Worm (Caenorhabditis elegans) whole organism, dauer: ENCODE data around the gene Y116F11A.1.
"Not testable (repeated sequence)": the region's sequence is repeated elsewhere in the genome, so short reads cannot be mapped to it uniquely, and the experiment has no call there.

Source experiments
- unc-62 ChIP-seq: sonication (generic microtip); optimal IDR thresholded peaks from 2 replicates; lab custom pipeline; 2017; ENCODE audit warnings: missing biosample characterization, missing genetic modification reagents, missing genetic modification characterization

Gene Y116F11A.1

DNA sequence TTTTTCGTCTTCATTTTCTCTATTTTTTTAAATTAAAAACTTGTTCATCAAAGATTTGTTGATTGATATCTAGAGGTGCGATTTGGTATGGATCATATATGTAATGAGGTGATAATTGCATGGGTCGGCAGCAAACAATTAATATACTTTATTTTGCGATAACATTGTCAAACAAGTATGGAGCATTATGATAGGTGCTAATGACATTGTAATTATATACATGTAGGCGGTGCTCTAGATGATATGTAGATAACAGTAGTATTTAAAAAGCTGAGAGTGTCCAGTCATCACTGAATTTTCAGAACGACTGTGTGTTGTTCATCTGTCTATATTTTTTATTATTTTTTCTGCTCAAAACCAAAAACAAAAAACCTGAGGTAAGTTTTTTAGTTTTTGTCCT, at the start of gene Y116F11A.1:
Gene Y116F11A.1, plus strand, starts transcription at position 301 of the 400 bp plus-strand sequence.
- TF ChIP-seq unc-62, result no peak

ce11 chrV:19691271-19691886, 39.0 kb upstream of the Y116F11A.1 start:
- TF ChIP-seq unc-62, result no peak

DNA sequence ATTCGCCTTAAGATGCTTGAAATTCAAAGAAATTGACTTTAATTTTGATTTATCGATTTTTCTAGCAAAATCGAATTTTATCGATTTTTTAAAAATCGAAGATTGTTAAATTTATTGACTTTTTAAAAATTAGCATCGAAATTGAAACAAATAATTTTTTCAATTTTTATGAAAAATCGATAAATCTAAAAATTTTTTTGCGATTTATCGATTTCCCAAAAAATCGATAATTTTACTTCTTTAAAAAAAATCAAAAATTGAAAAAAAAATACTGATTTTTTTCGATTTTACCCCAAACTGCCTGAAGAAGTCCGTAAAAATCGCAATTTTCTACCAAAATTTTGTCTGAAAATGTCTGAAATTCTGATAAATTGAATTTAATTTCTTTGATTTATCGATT, 38.4 kb upstream of the Y116F11A.1 start:
- TF ChIP-seq unc-62, result no peak

- TF ChIP-seq unc-62, result no peak
Observed at ce11 chrV:19697348-19698172, 32.8 kb upstream of the Y116F11A.1 start, which contains the start of the genes Y43F8C.13 and ani-3. TSS of gene Y43F8C.13 (minus strand) at chrV:19697398. TSS of gene ani-3 (plus strand) at chrV:19697732.

ce11 chrV:19708849-19709248, 21.5 kb upstream of the Y116F11A.1 start, which contains the start of gene srv-3:
TSS of gene srv-3 (minus strand) at chrV:19708949.
- no peak for TF ChIP-seq unc-62

- not testable (repeated sequence) for TF ChIP-seq unc-62
Observed at ce11 chrV:19710514-19710913, 19.9 kb upstream of the Y116F11A.1 start, which contains the start of gene Y43F8C.15. TSS of gene Y43F8C.15 (minus strand) at chrV:19710614.

DNA sequence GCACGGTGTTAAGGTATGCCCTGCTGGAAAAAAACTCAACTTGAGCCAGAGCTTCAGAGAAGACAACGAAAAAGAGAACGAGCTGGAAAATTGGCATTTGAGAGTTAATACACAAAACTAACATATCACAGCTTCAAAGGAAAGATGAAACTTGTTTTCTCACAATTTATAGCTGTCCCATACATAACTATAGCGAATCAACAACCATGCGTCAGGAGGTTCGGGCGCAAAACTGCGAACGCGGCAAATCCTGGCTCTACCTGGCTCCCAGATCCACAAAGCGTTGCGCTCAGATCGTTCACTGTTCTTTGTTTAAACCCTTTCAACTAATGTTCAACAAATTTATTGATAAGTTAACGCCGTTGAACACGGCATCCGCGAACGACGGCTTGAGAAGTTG, 18.7 kb upstream of the Y116F11A.1 start, which contains the start of gene Y43F8C.23:
Gene Y43F8C.23, minus strand, starts transcription at position 101 of the 400 bp plus-strand sequence.
- TF ChIP-seq unc-62, result not testable (repeated sequence)

ce11 chrV:19715419-19715818, 15.0 kb upstream of the Y116F11A.1 start, which contains the start of gene Y43F8C.16:
TSS of gene Y43F8C.16 (minus strand) at chrV:19715519.
- no peak for TF ChIP-seq unc-62

DNA sequence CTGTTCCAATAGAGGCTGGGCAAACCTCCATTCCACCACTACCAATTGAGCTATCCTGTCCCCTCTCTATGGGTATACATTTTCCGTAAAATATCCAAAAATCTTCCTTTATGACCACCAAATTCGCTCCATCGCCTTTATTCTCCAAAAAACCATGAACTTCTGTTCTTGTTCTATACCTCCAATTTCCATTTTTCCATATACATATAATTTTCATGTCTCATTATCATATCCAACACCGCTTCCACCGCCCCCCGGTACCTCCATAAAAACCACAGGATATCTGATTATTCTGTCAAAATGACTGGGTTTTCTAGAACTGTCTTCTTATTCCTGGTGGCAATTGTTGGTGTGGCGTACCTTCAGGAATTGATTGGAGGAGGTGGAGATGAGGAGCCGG, 14.5 kb upstream of the Y116F11A.1 start, which contains the start of gene Y43F8C.17:
Gene Y43F8C.17, plus strand, starts transcription at position 301 of the 400 bp plus-strand sequence.
- TF ChIP-seq unc-62, result no peak

ce11 chrV:19717933-19718332, 12.4 kb upstream of the Y116F11A.1 start:
- no peak for TF ChIP-seq unc-62

DNA sequence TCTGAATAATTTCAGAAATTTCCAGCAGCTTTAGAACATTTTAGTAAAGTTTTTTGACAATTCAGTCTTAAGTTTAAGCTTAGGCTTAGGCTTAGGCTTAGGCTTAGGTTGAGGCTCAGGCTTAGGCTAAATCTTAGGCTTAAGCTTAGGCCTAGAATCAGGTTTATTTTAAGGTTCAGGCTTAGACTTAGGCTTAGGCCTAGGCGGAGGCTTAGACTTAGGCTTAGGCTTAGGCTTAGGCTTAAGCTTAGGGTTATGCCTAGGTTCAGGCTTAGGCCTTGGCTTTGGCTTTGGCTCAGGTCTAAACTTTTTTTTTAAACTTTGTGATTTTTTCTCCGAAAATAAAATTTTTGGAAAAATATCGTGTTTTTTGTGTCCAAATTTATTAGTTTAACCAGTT, 11.7 kb upstream of the Y116F11A.1 start:
- TF ChIP-seq unc-62, result no peak

ce11 chrV:19719253-19719652, 11.1 kb upstream of the Y116F11A.1 start, which contains the start of gene Y116F11A.6:
TSS of gene Y116F11A.6 (plus strand) at chrV:19719553.
- no peak for TF ChIP-seq unc-62

- TF ChIP-seq unc-62, result no peak
Observed at ce11 chrV:19722881-19723280, 7.5 kb upstream of the Y116F11A.1 start.

DNA sequence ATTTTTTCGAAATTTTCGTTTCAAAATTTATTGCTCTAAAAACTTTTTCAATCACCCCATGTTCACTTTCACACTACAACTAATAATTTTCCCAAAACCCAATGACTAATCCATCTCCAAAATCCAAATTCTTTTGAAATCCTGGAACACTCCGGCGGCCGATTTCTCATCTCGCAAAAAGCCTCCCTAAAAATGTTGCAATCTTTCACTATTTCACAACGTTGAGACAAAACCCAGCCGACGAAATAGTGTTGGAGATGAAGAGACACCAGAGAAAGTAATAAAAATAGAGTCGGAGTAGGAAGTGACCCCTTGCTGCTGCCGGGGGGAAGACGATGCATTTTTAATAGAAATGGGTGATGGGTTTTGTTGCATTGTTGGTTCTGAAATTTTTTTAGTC, 5.8 kb upstream of the Y116F11A.1 start:
- TF ChIP-seq unc-62, result no peak

- TF ChIP-seq unc-62, result no peak
Observed at ce11 chrV:19727990-19728389, 2.4 kb upstream of the Y116F11A.1 start.

ce11 chrV:19728731-19729130, 1.6 kb upstream of the Y116F11A.1 start, which contains the start of gene Y116F11A.3:
TSS of gene Y116F11A.3 (plus strand) at chrV:19729031.
- no peak for TF ChIP-seq unc-62

DNA sequence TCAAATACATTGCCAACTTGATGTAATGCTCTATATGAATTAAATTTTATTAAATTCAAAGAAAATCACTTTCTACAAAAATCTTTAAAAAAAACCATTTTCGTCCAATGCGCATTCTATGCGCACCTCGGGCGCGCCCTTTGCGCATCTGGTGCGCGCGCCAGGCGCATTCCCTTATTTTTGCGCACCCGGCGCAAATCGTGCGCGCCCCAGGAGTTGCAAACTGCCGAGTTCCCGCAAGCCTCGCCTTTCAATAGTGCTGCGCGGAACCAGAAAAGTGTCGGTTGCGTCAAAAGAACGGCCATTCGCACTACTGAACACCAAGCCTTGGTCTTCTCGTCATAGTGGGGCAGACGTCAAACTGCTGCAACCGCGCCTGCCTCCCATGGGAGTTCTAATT, 3.3 kb downstream of the Y116F11A.1 start:
- TF ChIP-seq unc-62, result no peak
